Worm (Caenorhabditis elegans) whole organism, L1 larva: ENCODE data around the gene C06E4.1.

ENCODE experiments used
- C16A3.4 ChIP-seq: fragments of 150-350 bp; optimal IDR thresholded peaks from 2 replicates; lab custom pipeline; 2014; ENCODE audit warnings: missing biosample characterization, missing genetic modification characterization
- C34B4.2 ChIP-seq: sonication (generic microtip); optimal IDR thresholded peaks from 2 replicates; lab custom pipeline; 2017; ENCODE audit warnings: mild to moderate bottlenecking, missing genetic modification characterization, missing compliant biosample characterization
- F16B12.6 ChIP-seq: fragments of 150-350 bp; optimal IDR thresholded peaks from 2 replicates; lab custom pipeline; 2014; ENCODE audit warnings: missing biosample characterization, missing genetic modification characterization
- aha-1 ChIP-seq: fragments of 150-350 bp; optimal IDR thresholded peaks from 2 replicates; lab custom pipeline; 2014; ENCODE audit warnings: missing biosample characterization, missing genetic modification characterization
- ama-1 ChIP-seq: fragments of 150-350 bp; optimal IDR thresholded peaks from 2 replicates; lab custom pipeline; 2014
- blmp-1 ChIP-seq: fragments of 150-350 bp; optimal IDR thresholded peaks from 2 replicates; lab custom pipeline; 2014; ENCODE audit warnings: missing biosample characterization, missing genetic modification characterization
- ceh-63 ChIP-seq: fragments of 200-800 bp; sonication (Bioruptor generic); optimal IDR thresholded peaks from 2 replicates; lab custom pipeline; 2018; ENCODE audit warnings: mild to moderate bottlenecking, missing genetic modification characterization, missing compliant biosample characterization
- ceh-8 ChIP-seq: fragments of 200-800 bp; sonication (Bioruptor generic); optimal IDR thresholded peaks from 2 replicates; lab custom pipeline; 2018; ENCODE audit warnings: mild to moderate bottlenecking, missing genetic modification characterization, moderate library complexity, missing compliant biosample characterization
- ceh-90 ChIP-seq: sonication (generic microtip); optimal IDR thresholded peaks from 2 replicates; lab custom pipeline; 2016; ENCODE audit warnings: missing genetic modification characterization, missing compliant biosample characterization
- ces-1 ChIP-seq: fragments of 150-350 bp; optimal IDR thresholded peaks from 2 replicates; lab custom pipeline; 2014; ENCODE audit warnings: missing biosample characterization, missing genetic modification reagents, missing genetic modification characterization
- dsc-1 ChIP-seq: sonication (generic microtip); optimal IDR thresholded peaks from 2 replicates; lab custom pipeline; 2016; ENCODE audit warnings: mild to moderate bottlenecking, missing genetic modification characterization, missing compliant biosample characterization
- efl-1 ChIP-seq, 4 experiments: fragments of 150-350 bp; optimal IDR thresholded peaks in 3 of 4; peaks in 1 of 4; 1 replicate in 1 of 4; 2 replicates in 3 of 4; lab custom pipeline; 2014; ENCODE audit warnings: missing biosample characterization in 2 of 4, missing genetic modification characterization in 2 of 4, missing genetic modification reagents in 2 of 4
- egl-27 ChIP-seq, 2 experiments: fragments of 150-350 bp in 1 of 2; sonication (generic microtip); optimal IDR thresholded peaks; 3 replicates each; lab custom pipeline; 2017 to 2018; ENCODE audit warnings: missing biosample characterization in 2 of 2, missing genetic modification characterization in 2 of 2, missing genetic modification reagents in 2 of 2
- elt-2 ChIP-seq: sonication (generic microtip); optimal IDR thresholded peaks from 2 replicates; lab custom pipeline; 2016; ENCODE audit warnings: missing genetic modification characterization, mild to moderate bottlenecking, inconsistent platforms, missing compliant biosample characterization, missing genetic modification reagents
- ets-5 ChIP-seq: fragments of 200-800 bp; sonication (Bioruptor generic); IDR thresholded peaks from 2 replicates; pipeline ENCODE4 v1.3.6; 2022; ENCODE audit warnings: missing genetic modification characterization, missing compliant biosample characterization
- fkh-4 ChIP-seq: sonication (generic microtip); optimal IDR thresholded peaks from 2 replicates; lab custom pipeline; 2016; ENCODE audit warnings: missing compliant biosample characterization, missing genetic modification characterization, borderline replicate concordance
- irx-1 ChIP-seq: sonication (generic microtip); optimal IDR thresholded peaks from 2 replicates; lab custom pipeline; 2016; ENCODE audit warnings: missing genetic modification characterization, missing compliant biosample characterization
- isw-1 ChIP-seq: fragments of 200-800 bp; sonication (Bioruptor generic); IDR thresholded peaks from 2 replicates; pipeline ENCODE4 v1.3.6; 2022; ENCODE audit warnings: missing genetic modification characterization, missing compliant biosample characterization
- jun-1 ChIP-seq: fragments of 150-350 bp; optimal IDR thresholded peaks from 2 replicates; lab custom pipeline; 2014; ENCODE audit warnings: missing biosample characterization, missing genetic modification reagents, missing genetic modification characterization
- lin-13 ChIP-seq: fragments of 150-350 bp; optimal IDR thresholded peaks from 2 replicates; lab custom pipeline; 2014; ENCODE audit warnings: missing biosample characterization, missing genetic modification reagents, missing genetic modification characterization
- lin-14 ChIP-seq: fragments of 200-800 bp; sonication (Bioruptor generic); optimal IDR thresholded peaks from 2 replicates; lab custom pipeline; 2018; ENCODE audit warnings: mild to moderate bottlenecking, missing genetic modification characterization, moderate library complexity, missing compliant biosample characterization
- lin-35 ChIP-seq, 2 experiments: fragments of 150-350 bp; optimal IDR thresholded peaks; 2 replicates each; lab custom pipeline; 2014; ENCODE audit warnings: missing biosample characterization in 2 of 2, missing genetic modification characterization in 2 of 2, missing genetic modification reagents in 2 of 2
- lin-39 ChIP-seq: fragments of 150-350 bp; optimal IDR thresholded peaks from 2 replicates; lab custom pipeline; 2014; ENCODE audit warnings: missing biosample characterization, missing genetic modification reagents, missing genetic modification characterization
- mep-1 ChIP-seq: fragments of 150-350 bp; optimal IDR thresholded peaks from 2 replicates; lab custom pipeline; 2014; ENCODE audit warnings: missing biosample characterization, missing genetic modification characterization
- nhr-11 ChIP-seq: fragments of 150-350 bp; optimal IDR thresholded peaks from 2 replicates; lab custom pipeline; 2014; ENCODE audit warnings: missing biosample characterization, missing genetic modification characterization
- nhr-12 ChIP-seq: sonication (generic microtip); optimal IDR thresholded peaks from 2 replicates; lab custom pipeline; 2017; ENCODE audit warnings: missing biosample characterization, missing genetic modification characterization
- nhr-19 ChIP-seq: fragments of 200-800 bp; sonication (Bioruptor generic); conservative IDR thresholded peaks from 2 replicates; pipeline ENCODE4 v1.3.6; 2022; ENCODE audit warnings: missing genetic modification characterization, missing compliant biosample characterization
- nhr-237 ChIP-seq: fragments of 150-350 bp; optimal IDR thresholded peaks from 2 replicates; lab custom pipeline; 2014; ENCODE audit warnings: missing biosample characterization, missing genetic modification characterization
- nhr-71 ChIP-seq: sonication (generic microtip); optimal IDR thresholded peaks from 2 replicates; lab custom pipeline; 2016; ENCODE audit warnings: mild to moderate bottlenecking, missing genetic modification characterization, moderate library complexity, missing compliant biosample characterization
- nhr-76 ChIP-seq: sonication (generic microtip); optimal IDR thresholded peaks from 2 replicates; lab custom pipeline; 2017; ENCODE audit warnings: missing biosample characterization, missing genetic modification characterization
- nhr-77 ChIP-seq: fragments of 150-350 bp; optimal IDR thresholded peaks from 2 replicates; lab custom pipeline; 2014; ENCODE audit warnings: missing biosample characterization, missing genetic modification characterization
- nhr-85 ChIP-seq: sonication (generic microtip); peaks from one replicate; lab custom pipeline; 2016; ENCODE audit warnings: missing genetic modification characterization, inconsistent platforms, missing compliant biosample characterization
- pag-3 ChIP-seq: sonication (generic microtip); optimal IDR thresholded peaks from 2 replicates; lab custom pipeline; 2017; ENCODE audit warnings: missing genetic modification characterization, mild to moderate bottlenecking, missing compliant biosample characterization, antibody characterized with exemption, borderline replicate concordance; ENCODE audit not compliant: insufficient read depth
- pqm-1 ChIP-seq: sonication (generic microtip); optimal IDR thresholded peaks from 3 replicates; lab custom pipeline; 2017; ENCODE audit warnings: missing biosample characterization, missing genetic modification characterization
- rnt-1 ChIP-seq: sonication (generic microtip); optimal IDR thresholded peaks from 2 replicates; lab custom pipeline; 2016; ENCODE audit warnings: mild to moderate bottlenecking, missing genetic modification characterization, moderate library complexity, missing compliant biosample characterization
- skn-1 ChIP-seq: fragments of 150-350 bp; optimal IDR thresholded peaks from 2 replicates; lab custom pipeline; 2014; ENCODE audit warnings: missing biosample characterization, missing genetic modification characterization
- snpc-4 ChIP-seq: fragments of 150-350 bp; optimal IDR thresholded peaks from 2 replicates; lab custom pipeline; 2014; ENCODE audit warnings: missing biosample characterization, missing genetic modification characterization
- snu-23 ChIP-seq: sonication (generic microtip); optimal IDR thresholded peaks from 2 replicates; lab custom pipeline; 2016; ENCODE audit warnings: missing genetic modification characterization, missing compliant biosample characterization
- sox-4 ChIP-seq: sonication (generic microtip); optimal IDR thresholded peaks from 2 replicates; lab custom pipeline; 2016; ENCODE audit warnings: missing genetic modification characterization, missing compliant biosample characterization
- sup-37 ChIP-seq: fragments of 200-800 bp; sonication (Bioruptor generic); optimal IDR thresholded peaks from 2 replicates; lab custom pipeline; 2018; ENCODE audit warnings: mild to moderate bottlenecking, missing genetic modification characterization, missing compliant biosample characterization
- swsn-7 ChIP-seq: sonication (generic microtip); optimal IDR thresholded peaks from 2 replicates; lab custom pipeline; 2016; ENCODE audit warnings: missing genetic modification characterization, missing compliant biosample characterization
- tbx-2 ChIP-seq: sonication (generic microtip); optimal IDR thresholded peaks from 2 replicates; lab custom pipeline; 2016; ENCODE audit warnings: missing genetic modification characterization, missing compliant biosample characterization
- tlp-1 ChIP-seq: fragments of 150-350 bp; optimal IDR thresholded peaks from 2 replicates; lab custom pipeline; 2014; ENCODE audit warnings: missing biosample characterization, missing genetic modification characterization
- unc-130 ChIP-seq: fragments of 150-350 bp; optimal IDR thresholded peaks from 2 replicates; lab custom pipeline; 2017; ENCODE audit warnings: missing biosample characterization, missing genetic modification characterization, inconsistent platforms
- unc-62 ChIP-seq: fragments of 150-350 bp; optimal IDR thresholded peaks from 2 replicates; lab custom pipeline; 2014; ENCODE audit warnings: missing biosample characterization, missing genetic modification reagents, missing genetic modification characterization
- ztf-11 ChIP-seq, 2 experiments: sonication (generic microtip); optimal IDR thresholded peaks; 2 replicates each; lab custom pipeline; 2016 to 2017; ENCODE audit warnings: missing genetic modification characterization in 2 of 2, missing biosample characterization in 1 of 2, missing compliant biosample characterization in 1 of 2
- ztf-4 ChIP-seq: fragments of 150-350 bp; optimal IDR thresholded peaks from 2 replicates; lab custom pipeline; 2014; ENCODE audit warnings: missing biosample characterization, missing genetic modification characterization

The C06E4.1 gene

ce11 chrIV:7317829-7318529 lies 34.9 kb downstream of the C06E4.1 start (continued):
- no peak for TF ChIP-seq pag-3 (tag; lab: Kevin White, UChicago)
- peak; percentile 61 for TF ChIP-seq lin-14 (GFP tag; lab: Kevin White, UChicago)
- TF ChIP-seq efl-1 (optimal IDR thresholded peaks at IDR 0.05; lab: Kevin White, UChicago) = peak in 1 of 2 experiments; percentile 21
- no peak for TF ChIP-seq efl-1 (GFP tag; optimal IDR thresholded peaks at IDR 0.05 in 1 of 2; lab: Kevin White, UChicago)
- peak; percentile 88 for TF ChIP-seq blmp-1 (tag; lab: Kevin White, UChicago)
- TF ChIP-seq dsc-1 = peak; percentile 80
- TF ChIP-seq tlp-1 (tag; lab: Kevin White, UChicago) = no peak
- TF ChIP-seq lin-35 (GFP tag; optimal IDR thresholded peaks at IDR 0.05; lab: Kevin White, UChicago) = peak in 1 of 2 experiments; percentile 12

- TF ChIP-seq mep-1 (peak; percentile 7), lin-14 (GFP tag; lab: Kevin White, UChicago) (peak; percentile 46), unc-62 (GFP tag; lab: Kevin White, UChicago) (no peak)
Observed at ce11 chrIV:7318900-7319299, 35.8 kb downstream of the C06E4.1 start.

ce11 chrIV:7319931-7320435 lies 36.9 kb downstream of the C06E4.1 start:
- TF ChIP-seq irx-1 (peak; percentile 53), skn-1 (tag; lab: Kevin White, UChicago) (peak; percentile 69), aha-1 (peak; percentile 32), nhr-237 (no peak), unc-130 (tag; lab: Kevin White, UChicago) (peak; percentile 69), sup-37 (peak; percentile 68), jun-1 (tag; lab: Kevin White, UChicago) (peak; percentile 80), nhr-12 (no peak), snpc-4 (peak; percentile 81), lin-13 (GFP tag; lab: Kevin White, UChicago) (peak; percentile 29), snu-23 (GFP tag; lab: Kevin White, UChicago) (peak; percentile 92), nhr-76 (no peak), dsc-1 (peak; percentile 88), nhr-77 (tag; lab: Kevin White, UChicago) (peak; percentile 72), tbx-2 (tag; lab: Kevin White, UChicago) (peak; percentile 89), lin-35 (GFP tag; optimal IDR thresholded peaks at IDR 0.05; lab: Kevin White, UChicago) (peak; percentile 48 to 59), nhr-11 (tag; lab: Kevin White, UChicago) (peak; percentile 71), elt-2 (peak; percentile 33), ztf-11 (tag; optimal IDR thresholded peaks at IDR 0.05; lab: Kevin White, UChicago) (peak in 1 of 2 experiments; percentile 53), fkh-4 (tag; lab: Kevin White, UChicago) (peak; percentile 54), pqm-1 (no peak), pag-3 (tag; lab: Kevin White, UChicago) (peak; percentile 3), ceh-8 (peak; percentile 50), swsn-7 (tag; lab: Kevin White, UChicago) (peak; percentile 87), ama-1 (lab: Kevin White, UChicago) (no peak), sox-4 (tag; lab: Kevin White, UChicago) (peak; percentile 40), C16A3.4 (tag; lab: Kevin White, UChicago) (peak; percentile 44), egl-27 (tag; optimal IDR thresholded peaks at IDR 0.05; lab: Kevin White, UChicago) (peak; percentile 77 to 79), nhr-85 (tag; lab: Kevin White, UChicago) (peak; percentile 90), ztf-4 (tag; lab: Kevin White, UChicago) (peak; percentile 73), ces-1 (no peak), nhr-19 (GFP tag; lab: Robert Waterston, UW) (peak; percentile 80), lin-39 (tag; lab: Kevin White, UChicago) (peak; percentile 47), C34B4.2 (tag; lab: Kevin White, UChicago) (no peak), ceh-63 (GFP tag; lab: Kevin White, UChicago) (no peak), rnt-1 (peak; percentile 67), blmp-1 (tag; lab: Kevin White, UChicago) (peak; percentile 82), nhr-71 (tag; lab: Kevin White, UChicago) (peak; percentile 95), isw-1 (GFP tag; lab: Robert Waterston, UW) (peak; percentile 66), ets-5 (no peak), ceh-90 (no peak), F16B12.6 (tag; lab: Kevin White, UChicago) (no peak)
